Worm (Caenorhabditis elegans) whole organism, L3 larva: ENCODE data around the gene rcq-5.

Experiments
- ceh-16 ChIP-seq: sonication (generic microtip); optimal IDR thresholded peaks from 2 replicates; lab custom pipeline; 2017; ENCODE audit warnings: missing biosample characterization, missing genetic modification characterization
- ceh-82 ChIP-seq: fragments of 150-350 bp; optimal IDR thresholded peaks from 2 replicates; lab custom pipeline; 2014; ENCODE audit warnings: missing biosample characterization, missing genetic modification characterization
- elt-3 ChIP-seq, 3 experiments: fragments of 150-350 bp in 1 of 3; sonication (generic microtip) in 2 of 3; optimal IDR thresholded peaks; 2 replicates in 2 of 3; 4 replicates in 1 of 3; lab custom pipeline; 2014 to 2017; ENCODE audit warnings: missing biosample characterization in 3 of 3, missing genetic modification characterization in 3 of 3
- nhr-12 ChIP-seq: fragments of 150-350 bp; optimal IDR thresholded peaks from 2 replicates; lab custom pipeline; 2014; ENCODE audit warnings: missing biosample characterization, missing genetic modification characterization
- pqm-1 ChIP-seq: fragments of 150-350 bp; optimal IDR thresholded peaks from 2 replicates; lab custom pipeline; 2017; ENCODE audit warnings: missing biosample characterization, missing genetic modification characterization, inconsistent platforms
- snpc-4 ChIP-seq: fragments of 150-350 bp; optimal IDR thresholded peaks from 2 replicates; lab custom pipeline; 2014; ENCODE audit warnings: missing biosample characterization, missing genetic modification characterization
- unc-39 ChIP-seq: sonication (generic microtip); optimal IDR thresholded peaks from 4 replicates; lab custom pipeline; 2017; ENCODE audit warnings: missing biosample characterization, missing genetic modification characterization

- no peak for TF ChIP-seq pqm-1 (tag; lab: Kevin White, UChicago)
- no peak for TF ChIP-seq snpc-4 (tag; lab: Kevin White, UChicago)
- no peak for TF ChIP-seq unc-39 (tag; lab: Kevin White, UChicago)
- no peak for TF ChIP-seq nhr-12 (tag; lab: Kevin White, UChicago)
- no peak for TF ChIP-seq ceh-82 (tag; lab: Kevin White, UChicago)
- no peak for TF ChIP-seq elt-3 (tag; optimal IDR thresholded peaks at IDR 0.05; lab: Kevin White, UChicago)
- no peak for TF ChIP-seq ceh-16 (tag; lab: Kevin White, UChicago)
These were observed 38.6 kb upstream of the rcq-5 start for ce11 chrIII:4096370-4096842.
